Fruit fly (Drosophila melanogaster): ENCODE data around the gene CG11583.

Gene CG11583

DNA sequence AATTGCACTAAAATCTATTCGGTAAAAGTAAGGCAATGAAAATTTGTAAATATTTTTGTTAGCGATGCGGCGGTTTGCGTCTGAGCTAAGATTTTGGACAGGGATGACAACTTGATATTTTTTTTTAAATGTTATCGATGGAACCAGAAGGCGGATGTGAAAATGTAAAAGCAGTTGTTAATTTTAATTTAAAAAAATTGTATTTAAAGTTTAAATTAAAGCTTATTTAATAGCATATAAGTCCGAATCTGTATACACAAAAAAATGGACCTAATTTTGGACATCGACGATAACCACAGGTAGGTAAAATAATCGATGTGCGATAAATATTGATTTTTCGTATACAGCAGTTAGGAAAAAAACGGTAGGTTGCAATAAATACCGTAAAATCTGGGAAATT is 20.2 kb downstream of the CG11583 start, which contains the start of the genes CG11586 and VhaM9.7-a (continued):
- TF ChIP-seq dati (GFP tag; IDR thresholded peaks at IDR 0.05) (no peak), CG12155 (GFP tag; optimal IDR thresholded peaks at IDR 0.05) (no peak), CG2712 (tag; optimal IDR thresholded peaks at IDR 0.05) (peak; percentile 40), Opbp (GFP tag; IDR thresholded peaks at IDR 0.05; ENCODE audit: partially characterized antibody) (0 out of 3 replicates have a peak, but pooled peaks have one; percentile 17), ato (GFP tag; IDR thresholded peaks at IDR 0.05; ENCODE audit: partially characterized antibody) (0 out of 2 replicates have a peak, but pooled peaks have one; percentile 6), psq (GFP tag; optimal IDR thresholded peaks at IDR 0.05) (no peak), Sin3A (optimal IDR thresholded peaks at IDR 0.05) (peak; percentile 19), CG2875 (GFP tag; optimal IDR thresholded peaks at IDR 0.05) (no peak), CG33213 (GFP tag; optimal IDR thresholded peaks at IDR 0.05) (no peak), CG6765 (GFP tag; optimal IDR thresholded peaks at IDR 0.05) (no peak), Awh (GFP tag; IDR thresholded peaks at IDR 0.05) (no peak), CG9609 (GFP tag; optimal IDR thresholded peaks at IDR 0.05) (no peak), scrt (GFP tag; optimal IDR thresholded peaks at IDR 0.05) (no peak), vvl (GFP tag; IDR thresholded peaks at IDR 0.05) (no peak), Aef1 (GFP tag; IDR thresholded peaks at IDR 0.05) (no peak; the same call in 2 of the 3 replicates), usp (GFP tag; optimal IDR thresholded peaks at IDR 0.05) (no peak), bigmax (GFP tag; optimal IDR thresholded peaks at IDR 0.05) (no peak), repo (GFP tag; optimal IDR thresholded peaks at IDR 0.05) (no peak), CG7556 (GFP tag; optimal IDR thresholded peaks at IDR 0.05) (no peak), Hr51 (GFP tag; optimal IDR thresholded peaks at IDR 0.05) (no peak), fd96Cb (tag; optimal IDR thresholded peaks at IDR 0.05) (no peak), CG3726 (GFP tag; IDR thresholded peaks at IDR 0.05) (no peak), Oaz (GFP tag; IDR thresholded peaks at IDR 0.05) (no peak), Ptx1 (GFP tag; IDR thresholded peaks at IDR 0.05) (no peak), sr (GFP tag; IDR thresholded peaks at IDR 0.05) (no peak), Mes4 (GFP tag; optimal IDR thresholded peaks at IDR 0.05) (no peak), Antp (GFP tag; optimal IDR thresholded peaks at IDR 0.05) (no peak), Pdp1 (GFP tag; optimal IDR thresholded peaks at IDR 0.05) (no peak), slou (GFP tag; optimal IDR thresholded peaks at IDR 0.05) (peak; percentile 20), unc-4 (GFP tag; IDR thresholded peaks at IDR 0.05; ENCODE audit: partially characterized antibody) (peak; percentile 62), CG18262 (tag; optimal IDR thresholded peaks at IDR 0.05) (peak; percentile 11), CG17912 (GFP tag; optimal IDR thresholded peaks at IDR 0.05) (no peak), CG32767 (GFP tag; IDR thresholded peaks at IDR 0.05) (0 out of 2 replicates have a peak, but pooled peaks have one; percentile 20), CG18011 (GFP tag; optimal IDR thresholded peaks at IDR 0.05) (no peak), Neu2 (GFP tag; optimal IDR thresholded peaks at IDR 0.05; ENCODE audit: borderline replicate concordance) (no peak), CG18764 (GFP tag; optimal IDR thresholded peaks at IDR 0.05) (peak; percentile 2), toy (GFP tag; IDR thresholded peaks at IDR 0.05) (no peak), prd (optimal IDR thresholded peaks at IDR 0.05) (no peak), prd (GFP tag; IDR thresholded peaks at IDR 0.05) (no peak), Hsf (GFP tag; optimal IDR thresholded peaks at IDR 0.05) (peak; percentile 14), CG14710 (tag; optimal IDR thresholded peaks at IDR 0.05) (peak; percentile 76), CG30431 (GFP tag; optimal IDR thresholded peaks at IDR 0.05) (no peak), ac (GFP tag; optimal IDR thresholded peaks at IDR 0.05) (no peak), CG10366 (GFP tag; IDR thresholded peaks at IDR 0.05) (0 out of 2 replicates have a peak, but pooled peaks have one; percentile 8), sob (GFP tag; IDR thresholded peaks at IDR 0.05) (no peak), CG10147 (GFP tag; optimal IDR thresholded peaks at IDR 0.05) (no peak), tio (GFP tag; optimal IDR thresholded peaks at IDR 0.05) (no peak), cg (GFP tag; optimal IDR thresholded peaks at IDR 0.05) (no peak), CG12299 (tag; optimal IDR thresholded peaks at IDR 0.05) (no peak), Abd-B (GFP tag; optimal IDR thresholded peaks at IDR 0.05) (peak; percentile 18), CG9932 (GFP tag; IDR thresholded peaks at IDR 0.05) (no peak), CG42726 (GFP tag; IDR thresholded peaks at IDR 0.05; ENCODE audit: partially characterized antibody) (no peak)
